Fruit fly (Drosophila melanogaster) whole organism, prepupa: Measurements from ENCODE around the gene mbm.

Source experiments
- Blimp-1 ChIP-seq: fragments of 200-800 bp; sonication (Bioruptor generic); optimal IDR thresholded peaks from 3 replicates; lab custom pipeline; 2017; ENCODE audit warnings: missing biosample characterization, missing genetic modification characterization, mild to moderate bottlenecking, moderate library complexity, missing genetic modification reagents
- CG10669 ChIP-seq: fragments of 200-800 bp; sonication (Bioruptor generic); optimal IDR thresholded peaks from 3 replicates; lab custom pipeline; 2018; ENCODE audit warnings: missing biosample characterization, mild to moderate bottlenecking, missing genetic modification characterization, moderate library complexity
- CG11294 ChIP-seq: fragments of 200-800 bp; sonication (Bioruptor generic); IDR thresholded peaks from 2 replicates; pipeline ENCODE4 v1.3.6; 2022; ENCODE audit warnings: missing biosample characterization, missing genetic modification characterization
- CG11762 ChIP-seq: fragments of 200-800 bp; sonication (Bioruptor generic); optimal IDR thresholded peaks from 3 replicates; lab custom pipeline; 2016; ENCODE audit warnings: missing biosample characterization, missing genetic modification characterization; ENCODE audit not compliant: insufficient read depth
- CG16779 ChIP-seq: fragments of 200-800 bp; sonication (Bioruptor generic); optimal IDR thresholded peaks from 3 replicates; lab custom pipeline; 2017; ENCODE audit warnings: missing biosample characterization, mild to moderate bottlenecking, missing genetic modification characterization
- CG34406 ChIP-seq: fragments of 200-800 bp; sonication (Bioruptor generic); optimal IDR thresholded peaks from 3 replicates; lab custom pipeline; 2016; ENCODE audit warnings: missing biosample characterization, missing genetic modification characterization
- CG3919 ChIP-seq: fragments of 200-800 bp; sonication (Bioruptor generic); optimal IDR thresholded peaks from 3 replicates; lab custom pipeline; 2016; ENCODE audit warnings: missing biosample characterization, missing genetic modification characterization
- CG4318 ChIP-seq: fragments of 200-800 bp; sonication (Bioruptor generic); optimal IDR thresholded peaks from 3 replicates; lab custom pipeline; 2017; ENCODE audit warnings: missing biosample characterization, mild to moderate bottlenecking, missing genetic modification characterization
- CG6163 ChIP-seq: fragments of 200-800 bp; sonication (Bioruptor generic); IDR thresholded peaks from 3 replicates; pipeline ENCODE4 v1.3.6; 2022; ENCODE audit warnings: missing biosample characterization, missing genetic modification characterization
- CG6276 ChIP-seq: fragments of 200-800 bp; sonication (Bioruptor generic); optimal IDR thresholded peaks from 2 replicates; lab custom pipeline; 2017; ENCODE audit warnings: missing biosample characterization, mild to moderate bottlenecking, missing genetic modification characterization
- CG6792 ChIP-seq: fragments of 200-800 bp; sonication (Bioruptor generic); optimal IDR thresholded peaks from 3 replicates; lab custom pipeline; 2016; ENCODE audit warnings: missing biosample characterization, missing genetic modification characterization
- CG6808 ChIP-seq: fragments of 200-800 bp; sonication (Bioruptor generic); optimal IDR thresholded peaks from 3 replicates; lab custom pipeline; 2017; ENCODE audit warnings: missing biosample characterization, missing genetic modification characterization, mild to moderate bottlenecking, moderate library complexity, missing genetic modification reagents
- CG7368 ChIP-seq: fragments of 200-800 bp; sonication (Bioruptor generic); optimal IDR thresholded peaks from 3 replicates; lab custom pipeline; 2016; ENCODE audit warnings: missing biosample characterization, missing genetic modification characterization
- CG9139 ChIP-seq: fragments of 200-800 bp; sonication (Bioruptor generic); optimal IDR thresholded peaks from 3 replicates; lab custom pipeline; 2017; ENCODE audit warnings: missing biosample characterization, mild to moderate bottlenecking, missing genetic modification characterization
- Eip78C ChIP-seq: fragments of 200-800 bp; sonication (Bioruptor generic); peaks from one replicate; lab custom pipeline; 2016; ENCODE audit warnings: missing biosample characterization, missing genetic modification characterization
- Eip93F ChIP-seq: fragments of 200-800 bp; sonication (Bioruptor generic); optimal IDR thresholded peaks from 2 replicates; lab custom pipeline; 2016; ENCODE audit warnings: missing biosample characterization, mild to moderate bottlenecking, missing genetic modification characterization
- Ets21C ChIP-seq: fragments of 200-800 bp; sonication (Bioruptor generic); optimal IDR thresholded peaks from 3 replicates; lab custom pipeline; 2016; ENCODE audit warnings: missing biosample characterization, missing genetic modification characterization
- Gug ChIP-seq: fragments of 200-800 bp; sonication (Bioruptor generic); IDR thresholded peaks from 2 replicates; pipeline ENCODE4 v1.3.6; 2022; ENCODE audit warnings: missing biosample characterization, missing genetic modification characterization
- Hr38 ChIP-seq: sonication (Bioruptor generic); optimal IDR thresholded peaks from 2 replicates; lab custom pipeline; 2016; ENCODE audit warnings: missing biosample characterization, missing genetic modification characterization
- Hr39 ChIP-seq: fragments of 200-800 bp; sonication (Bioruptor generic); optimal IDR thresholded peaks from 2 replicates; lab custom pipeline; 2016; ENCODE audit warnings: missing biosample characterization, missing genetic modification characterization
- Hr4 ChIP-seq: fragments of 200-800 bp; sonication (Bioruptor generic); optimal IDR thresholded peaks from 3 replicates; lab custom pipeline; 2016; ENCODE audit warnings: missing biosample characterization, missing genetic modification characterization
- Lpt ChIP-seq: fragments of 200-800 bp; sonication (Bioruptor generic); optimal IDR thresholded peaks from 3 replicates; lab custom pipeline; 2016; ENCODE audit warnings: missing biosample characterization, missing genetic modification characterization
- Smox ChIP-seq: fragments of 200-800 bp; sonication (Bioruptor generic); optimal IDR thresholded peaks from 3 replicates; lab custom pipeline; 2016; ENCODE audit warnings: missing biosample characterization, missing genetic modification characterization
- Sox102F ChIP-seq: fragments of 200-800 bp; sonication (Bioruptor generic); optimal IDR thresholded peaks from 2 replicates; lab custom pipeline; 2016; ENCODE audit warnings: missing biosample characterization, mild to moderate bottlenecking, missing genetic modification characterization
- Sox14 ChIP-seq: fragments of 200-800 bp; sonication (Bioruptor generic); optimal IDR thresholded peaks from 3 replicates; lab custom pipeline; 2016; ENCODE audit warnings: missing biosample characterization, missing genetic modification characterization
- acj6 ChIP-seq: fragments of 200-800 bp; sonication (Bioruptor generic); optimal IDR thresholded peaks from 3 replicates; lab custom pipeline; 2016; ENCODE audit warnings: missing biosample characterization, missing genetic modification characterization
- cyc ChIP-seq: fragments of 200-800 bp; sonication (Bioruptor generic); optimal IDR thresholded peaks from 3 replicates; lab custom pipeline; 2016; ENCODE audit warnings: missing biosample characterization, missing genetic modification characterization
- dsx ChIP-seq: fragments of 200-800 bp; optimal IDR thresholded peaks from 3 replicates; lab custom pipeline; 2019; ENCODE audit warnings: missing biosample characterization, mild to moderate bottlenecking, missing genetic modification characterization, moderate library complexity; ENCODE audit not compliant: poor library complexity, severe bottlenecking
- eg ChIP-seq: fragments of 200-800 bp; sonication (Bioruptor generic); IDR thresholded peaks from 3 replicates; pipeline ENCODE4 v1.3.6; 2022; ENCODE audit warnings: missing biosample characterization, missing genetic modification characterization
- esn ChIP-seq: fragments of 200-800 bp; sonication (Bioruptor generic); optimal IDR thresholded peaks from 2 replicates; lab custom pipeline; 2016; ENCODE audit warnings: missing biosample characterization, mild to moderate bottlenecking, missing genetic modification characterization, moderate library complexity
- fkh ChIP-seq: fragments of 200-800 bp; sonication (Bioruptor generic); optimal IDR thresholded peaks from 3 replicates; lab custom pipeline; 2017; ENCODE audit warnings: missing biosample characterization, mild to moderate bottlenecking, missing genetic modification characterization, moderate library complexity
- lz ChIP-seq: fragments of 200-800 bp; sonication (Bioruptor generic); optimal IDR thresholded peaks from 3 replicates; lab custom pipeline; 2016; ENCODE audit warnings: missing biosample characterization, missing genetic modification characterization
- pdm3 ChIP-seq: fragments of 200-800 bp; sonication (Bioruptor generic); optimal IDR thresholded peaks from 3 replicates; lab custom pipeline; 2016; ENCODE audit warnings: missing biosample characterization, missing genetic modification characterization
- salr ChIP-seq, 2 experiments: fragments of 200-800 bp; sonication (Bioruptor generic); optimal IDR thresholded peaks; 3 replicates each; lab custom pipeline; 2016 to 2018; ENCODE audit warnings: missing biosample characterization in 2 of 2, missing genetic modification characterization in 2 of 2, mild to moderate bottlenecking in 1 of 2
- svp ChIP-seq: fragments of 200-800 bp; sonication (Bioruptor generic); peaks from one replicate; lab custom pipeline; 2016; ENCODE audit warnings: missing biosample characterization, missing genetic modification characterization
- topi ChIP-seq: fragments of 200-800 bp; sonication (Bioruptor generic); optimal IDR thresholded peaks from 3 replicates; lab custom pipeline; 2016; ENCODE audit warnings: missing biosample characterization, missing genetic modification characterization
- vri ChIP-seq: fragments of 200-800 bp; sonication (Bioruptor generic); optimal IDR thresholded peaks from 3 replicates; lab custom pipeline; 2016; ENCODE audit warnings: missing biosample characterization, mild to moderate bottlenecking, missing genetic modification characterization

mbm gene

DNA sequence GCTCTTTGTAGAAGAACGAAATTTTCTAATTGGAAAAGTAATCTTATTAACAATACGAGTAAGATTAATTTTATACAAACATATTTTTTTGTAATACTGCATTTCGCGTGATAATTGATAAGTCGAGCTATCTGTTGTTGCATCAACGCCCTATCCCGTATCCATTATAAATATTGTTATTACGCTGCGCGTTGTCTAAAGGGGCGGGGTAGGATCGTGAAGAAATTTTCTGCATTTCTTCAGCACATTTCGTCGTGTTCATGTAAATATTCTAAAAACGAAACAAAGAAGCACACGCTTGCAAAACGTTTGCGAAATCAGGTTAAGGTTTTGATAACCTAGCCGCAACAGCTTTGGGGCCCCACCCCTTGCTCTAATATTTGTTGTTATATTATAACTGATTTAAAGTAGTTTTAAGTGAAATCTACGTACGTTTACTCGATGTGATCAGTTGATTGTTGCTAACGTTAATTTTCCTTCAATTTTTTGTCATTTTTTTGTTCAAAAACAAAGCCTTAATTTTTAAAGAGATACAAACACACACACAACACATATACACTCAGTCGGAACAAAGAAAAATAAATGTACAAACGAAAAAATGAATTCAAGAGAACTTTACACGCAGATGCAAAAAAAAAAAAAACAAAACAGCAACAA lies 29.9 kb upstream of the mbm start:
- peak; percentile 48 for TF ChIP-seq Eip93F
- TF ChIP-seq CG16779 (tag; lab: Kevin White, UChicago) = no peak
- TF ChIP-seq CG6276 (GFP tag; lab: Kevin White, UChicago) = no peak
- no peak for TF ChIP-seq CG3919 (GFP tag; lab: Kevin White, UChicago)
- peak; percentile 55 for TF ChIP-seq svp (GFP tag; lab: Kevin White, UChicago)
- TF ChIP-seq vri (GFP tag; lab: Kevin White, UChicago) = peak; percentile 51
- TF ChIP-seq Smox (GFP tag; lab: Kevin White, UChicago) = no peak
- TF ChIP-seq esn (GFP tag; lab: Kevin White, UChicago) = no peak
- TF ChIP-seq Hr39 (GFP tag; lab: Kevin White, UChicago) = no peak
- TF ChIP-seq Eip78C (GFP tag; lab: Kevin White, UChicago) = peak; percentile 25

- TF ChIP-seq Sox14 (peak; percentile 60), eg (GFP tag; lab: Robert Waterston, UW) (no peak), vri (GFP tag; lab: Kevin White, UChicago) (peak; percentile 91), topi (no peak), Eip93F (peak; percentile 80), Eip78C (GFP tag; lab: Kevin White, UChicago) (no peak), svp (GFP tag; lab: Kevin White, UChicago) (peak; percentile 92), CG6163 (GFP tag; lab: Robert Waterston, UW) (no peak), CG6792 (GFP tag; lab: Kevin White, UChicago) (no peak), pdm3 (GFP tag; lab: Kevin White, UChicago) (no peak), CG11762 (GFP tag; lab: Kevin White, UChicago) (no peak)
Measured at dm6 chr2L:300877-301706, 27.6 kb upstream of the mbm start.

DNA sequence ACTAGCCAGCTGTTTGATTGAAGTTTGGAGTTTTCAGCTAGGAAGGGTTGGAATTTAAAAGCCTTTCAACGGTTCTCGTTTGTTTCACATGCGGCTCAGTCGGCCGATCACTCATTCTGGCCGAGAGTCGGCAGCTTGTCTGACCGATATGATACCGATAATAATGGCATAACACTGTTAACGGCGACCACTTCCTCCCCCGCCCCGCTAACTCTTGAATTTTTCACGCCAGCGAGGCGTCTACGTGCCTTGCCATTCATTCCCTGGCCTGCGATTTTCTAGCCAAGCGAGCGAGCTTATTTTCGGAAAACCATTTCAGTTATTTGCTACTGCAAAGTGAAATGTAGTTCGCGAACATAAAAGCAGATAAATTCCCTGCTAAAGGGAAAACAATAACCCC lies 26.5 kb upstream of the mbm start:
- peak; percentile 90 for TF ChIP-seq vri (GFP tag; lab: Kevin White, UChicago)
- TF ChIP-seq acj6 (GFP tag; lab: Kevin White, UChicago) = no peak
- TF ChIP-seq, all 60 proteins: peak for 1

DNA sequence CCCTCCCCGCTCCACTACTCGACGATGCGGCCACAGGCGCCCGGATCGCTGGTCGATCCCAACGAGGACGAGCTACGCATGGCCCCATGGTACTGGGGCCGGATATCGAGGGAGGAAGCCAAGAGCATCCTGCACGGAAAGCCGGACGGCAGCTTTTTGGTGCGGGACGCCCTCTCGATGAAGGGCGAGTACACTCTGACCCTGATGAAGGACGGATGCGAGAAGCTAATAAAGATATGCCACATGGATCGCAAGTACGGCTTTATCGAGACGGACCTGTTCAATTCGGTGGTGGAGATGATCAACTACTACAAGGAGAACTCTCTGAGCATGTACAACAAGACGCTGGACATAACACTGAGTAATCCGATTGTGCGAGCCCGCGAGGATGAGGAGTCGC lies 25.5 kb upstream of the mbm start:
- TF ChIP-seq Blimp-1 (GFP tag; lab: Kevin White, UChicago) (no peak), svp (GFP tag; lab: Kevin White, UChicago) (peak; percentile 2)

DNA sequence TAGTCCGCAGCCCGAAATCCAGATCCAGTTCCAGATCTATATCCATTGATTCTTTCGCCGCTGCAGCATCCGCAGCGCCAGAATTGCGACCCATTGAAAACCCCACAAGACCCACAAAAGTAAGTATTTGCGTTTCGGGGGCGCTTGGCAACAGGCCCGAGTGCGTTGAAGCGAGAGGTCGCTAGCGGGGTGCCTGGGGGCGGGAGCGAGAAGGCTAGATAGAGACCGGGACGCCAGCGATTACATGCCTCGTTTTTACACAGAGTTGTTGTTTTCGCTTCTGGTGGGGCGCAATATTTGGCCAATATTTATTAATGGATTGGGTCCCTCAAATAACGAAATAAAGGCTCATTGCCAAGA lies 24.8 kb upstream of the mbm start:
- TF ChIP-seq CG9139 (GFP tag; lab: Kevin White, UChicago) = no peak
- TF ChIP-seq Gug = no peak
- TF ChIP-seq CG34406 (GFP tag; lab: Kevin White, UChicago) = no peak
- no peak for TF ChIP-seq cyc (GFP tag; lab: Kevin White, UChicago)
- TF ChIP-seq Hr4 (GFP tag; lab: Kevin White, UChicago) = no peak
- TF ChIP-seq Lpt (GFP tag; lab: Kevin White, UChicago) = no peak
- TF ChIP-seq CG6163 (GFP tag; lab: Robert Waterston, UW) = no peak
- no peak for TF ChIP-seq CG4318 (GFP tag; lab: Kevin White, UChicago)
- TF ChIP-seq Sox102F (GFP tag; lab: Kevin White, UChicago) = no peak
- peak; percentile 85 for TF ChIP-seq svp (GFP tag; lab: Kevin White, UChicago)
- no peak for TF ChIP-seq CG6792 (GFP tag; lab: Kevin White, UChicago)
- TF ChIP-seq lz (GFP tag; lab: Kevin White, UChicago) = no peak
- TF ChIP-seq CG11294 = no peak
- TF ChIP-seq salr (GFP tag; optimal IDR thresholded peaks at IDR 0.05; lab: Kevin White, UChicago) = no peak
- no peak for TF ChIP-seq Hr38 (GFP tag; lab: Kevin White, UChicago)
- TF ChIP-seq dsx (GFP tag; lab: Kevin White, UChicago) = no peak
- TF ChIP-seq CG10669 (GFP tag; lab: Kevin White, UChicago) = no peak
- TF ChIP-seq acj6 (GFP tag; lab: Kevin White, UChicago) = no peak
- TF ChIP-seq CG6808 (GFP tag; lab: Kevin White, UChicago) = no peak
- peak; percentile 89 for TF ChIP-seq fkh (GFP tag; lab: Kevin White, UChicago)
- TF ChIP-seq Ets21C (GFP tag; lab: Kevin White, UChicago) = no peak
- TF ChIP-seq CG7368 (GFP tag; lab: Kevin White, UChicago) = no peak
- peak; percentile 39 for TF ChIP-seq Eip78C (GFP tag; lab: Kevin White, UChicago)
- TF ChIP-seq, all 60 proteins: peak for 3
